Worm (Caenorhabditis elegans) whole organism, L3 larva: ENCODE measurements around the gene F41E6.5.

Experiments used
- R02D3.7 ChIP-seq: fragments of 150-350 bp; optimal IDR thresholded peaks from 2 replicates; lab custom pipeline; 2014; ENCODE audit warnings: missing biosample characterization, missing genetic modification characterization
- ceh-82 ChIP-seq: fragments of 150-350 bp; optimal IDR thresholded peaks from 2 replicates; lab custom pipeline; 2014; ENCODE audit warnings: missing biosample characterization, missing genetic modification characterization
- lin-15B ChIP-seq: fragments of 150-350 bp; optimal IDR thresholded peaks from 2 replicates; lab custom pipeline; 2014; ENCODE audit warnings: missing biosample characterization, missing genetic modification characterization
- mdl-1 ChIP-seq: fragments of 150-350 bp; optimal IDR thresholded peaks from 2 replicates; lab custom pipeline; 2014; ENCODE audit warnings: missing biosample characterization, missing genetic modification characterization
- nhr-237 ChIP-seq: fragments of 150-350 bp; optimal IDR thresholded peaks from 2 replicates; lab custom pipeline; 2014; ENCODE audit warnings: missing biosample characterization, missing genetic modification characterization
- sea-2 ChIP-seq: fragments of 150-350 bp; sonication (generic microtip); optimal IDR thresholded peaks from 4 replicates; lab custom pipeline; 2014; ENCODE audit warnings: missing biosample characterization, missing genetic modification reagents, missing genetic modification characterization

DNA sequence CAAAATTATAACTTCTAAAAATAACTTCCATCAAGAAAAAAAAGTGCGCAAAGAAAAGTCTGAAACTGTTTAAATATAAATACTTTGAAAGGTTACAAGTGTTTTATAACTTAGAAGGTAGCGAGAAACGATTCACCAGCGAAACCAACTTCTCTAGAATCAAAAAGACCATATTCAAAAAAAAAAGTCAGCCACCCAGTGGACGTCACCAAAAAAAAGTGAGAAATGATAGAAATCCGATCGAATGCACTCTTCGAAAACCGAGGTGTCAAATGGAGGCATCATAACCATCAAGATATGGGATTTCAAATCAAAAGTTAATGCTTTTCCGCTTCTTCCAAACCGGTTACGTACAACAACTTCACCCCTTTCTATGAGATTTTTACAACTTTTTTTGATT is 16.8 kb upstream of the F41E6.5 start:
- TF ChIP-seq R02D3.7, result no peak
- TF ChIP-seq nhr-237, result no peak
- TF ChIP-seq sea-2, result no peak
- TF ChIP-seq lin-15B (tag; lab: Kevin White, UChicago), result no peak
- no peak for TF ChIP-seq ceh-82 (tag; lab: Kevin White, UChicago)
- no peak for TF ChIP-seq mdl-1
